Fruit fly (Drosophila melanogaster) S2 (cell line): Measurements from ENCODE around the gene sim.

Experiments
- CG8478 ChIP-seq: fragments of >200 bp; optimal IDR thresholded peaks from 2 replicates; lab custom pipeline; 2018
- CTCF ChIP-seq, 2 experiments: fragments of >200 bp; optimal IDR thresholded peaks; 2 replicates each; lab custom pipeline; 2018

The sim gene

DNA sequence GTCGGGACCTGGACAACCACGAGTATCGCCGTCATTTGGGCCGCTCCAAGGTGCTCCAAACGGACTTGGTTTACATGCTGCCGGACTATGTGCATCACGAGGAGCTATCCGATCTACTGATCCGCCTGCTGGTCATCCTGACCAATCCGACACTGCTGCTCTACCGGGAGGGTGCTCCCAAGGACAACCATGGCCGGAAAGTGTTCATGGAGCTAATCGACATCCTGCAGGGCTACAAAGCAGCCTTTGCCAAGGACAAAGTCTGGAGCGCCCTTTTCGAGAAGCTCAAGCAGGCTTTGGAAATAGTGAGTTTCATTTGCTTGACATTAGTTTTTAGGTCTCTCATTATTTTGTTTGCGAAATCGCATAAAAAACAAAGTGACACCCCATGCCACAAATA, 31.4 kb downstream of the sim start, which contains the start of gene CG34308:
TSS of gene CG34308 (plus strand) at position 301 of the 400 bp plus-strand sequence.
- no peak for TF ChIP-seq CTCF (optimal IDR thresholded peaks at IDR 0.05; lab: Kevin White, UChicago)
- no peak for TF ChIP-seq CG8478 (lab: Kevin White, UChicago)

dm6 chr3R:13091666-13092065, 34.1 kb downstream of the sim start:
- TF ChIP-seq CG8478 (lab: Kevin White, UChicago) (no peak), CTCF (optimal IDR thresholded peaks at IDR 0.05; lab: Kevin White, UChicago) (no peak)

- TF ChIP-seq CG8478 (lab: Kevin White, UChicago) (no peak), CTCF (optimal IDR thresholded peaks at IDR 0.05; lab: Kevin White, UChicago) (no peak)
Observed at dm6 chr3R:13117711-13118110, 60.2 kb downstream of the sim start.
